Fruit fly (Drosophila melanogaster) whole organism, embryonic: Measurements from ENCODE around the gene fzo.

Source experiments
- ATbp ChIP-seq: fragments of 200-800 bp; sonication (Bioruptor generic); optimal IDR thresholded peaks from 2 replicates; lab custom pipeline; 2017; ENCODE audit warnings: missing biosample characterization, mild to moderate bottlenecking, missing genetic modification characterization, missing genetic modification reagents
- BEAF-32 ChIP-seq: fragments of 200-800 bp; sonication (Bioruptor generic); optimal IDR thresholded peaks from 3 replicates; lab custom pipeline; 2017; ENCODE audit warnings: missing biosample characterization, missing genetic modification characterization, mild to moderate bottlenecking, moderate library complexity, missing genetic modification reagents
- CG14050 ChIP-seq: fragments of 200-800 bp; sonication (Bioruptor generic); IDR thresholded peaks from 3 replicates; pipeline ENCODE4 v1.3.6; 2022; ENCODE audit warnings: missing biosample characterization, missing genetic modification characterization
- CG1529 ChIP-seq: fragments of 200-800 bp; sonication (Bioruptor generic); optimal IDR thresholded peaks from 3 replicates; lab custom pipeline; 2018; ENCODE audit warnings: missing biosample characterization, missing genetic modification characterization
- CG15479 ChIP-seq: fragments of 200-800 bp; sonication (Bioruptor generic); optimal IDR thresholded peaks from 3 replicates; lab custom pipeline; 2019; ENCODE audit warnings: missing biosample characterization, mild to moderate bottlenecking, missing genetic modification characterization, moderate library complexity
- CG15696 ChIP-seq: fragments of 200-800 bp; sonication (Bioruptor generic); optimal IDR thresholded peaks from 2 replicates; lab custom pipeline; 2019; ENCODE audit warnings: missing biosample characterization, mild to moderate bottlenecking, missing genetic modification characterization, moderate library complexity
- CG1647 ChIP-seq: fragments of 200-800 bp; sonication (Bioruptor generic); optimal IDR thresholded peaks from 3 replicates; lab custom pipeline; 2016; ENCODE audit warnings: missing biosample characterization, missing genetic modification characterization
- CG17328 ChIP-seq: fragments of 200-800 bp; sonication (Bioruptor generic); IDR thresholded peaks from 2 replicates; pipeline ENCODE4 v1.3.6; 2022; ENCODE audit warnings: missing biosample characterization, missing genetic modification characterization
- CG17361 ChIP-seq: fragments of 200-800 bp; sonication (Bioruptor generic); IDR thresholded peaks from 3 replicates; pipeline ENCODE4 v1.3.6; 2022; ENCODE audit warnings: missing biosample characterization, missing genetic modification characterization
- CG17568 ChIP-seq: fragments of 200-800 bp; sonication (Bioruptor generic); optimal IDR thresholded peaks from 2 replicates; lab custom pipeline; 2018; ENCODE audit warnings: missing biosample characterization, mild to moderate bottlenecking, missing genetic modification characterization, moderate library complexity
- CG17912 ChIP-seq: fragments of 200-800 bp; sonication (Bioruptor generic); optimal IDR thresholded peaks from 2 replicates; lab custom pipeline; 2018; ENCODE audit warnings: missing biosample characterization, mild to moderate bottlenecking, missing genetic modification characterization
- CG18262 ChIP-seq: fragments of 200-800 bp; optimal IDR thresholded peaks from 3 replicates; lab custom pipeline; 2019; ENCODE audit warnings: missing biosample characterization, mild to moderate bottlenecking, missing genetic modification characterization, moderate library complexity
- CG2129 ChIP-seq: fragments of 200-800 bp; sonication (Bioruptor generic); IDR thresholded peaks from 2 replicates; pipeline ENCODE4 v1.3.6; 2022; ENCODE audit warnings: missing biosample characterization, missing genetic modification characterization; ENCODE audit not compliant: partially characterized antibody
- CG2712 ChIP-seq: fragments of 200-800 bp; optimal IDR thresholded peaks from 3 replicates; lab custom pipeline; 2019; ENCODE audit warnings: missing biosample characterization, mild to moderate bottlenecking, missing genetic modification characterization, moderate library complexity
- CG31224 ChIP-seq: fragments of 200-800 bp; sonication (Bioruptor generic); IDR thresholded peaks from 2 replicates; pipeline ENCODE4 v1.3.6; 2022; ENCODE audit warnings: missing biosample characterization, missing genetic modification characterization
- CG31388 ChIP-seq: fragments of 200-800 bp; sonication (Bioruptor generic); optimal IDR thresholded peaks from 2 replicates; lab custom pipeline; 2016; ENCODE audit warnings: missing biosample characterization, missing genetic modification characterization
- CG3726 ChIP-seq: fragments of 200-800 bp; sonication (Bioruptor generic); IDR thresholded peaks from 3 replicates; pipeline ENCODE4, ENCODE4 v1.3.6; 2022; ENCODE audit warnings: missing biosample characterization, missing genetic modification characterization
- CG4360 ChIP-seq: fragments of 200-800 bp; sonication (Bioruptor generic); IDR thresholded peaks from 2 replicates; pipeline ENCODE4 v1.3.6; 2022; ENCODE audit warnings: missing biosample characterization, missing genetic modification characterization
- CG43689 ChIP-seq: fragments of 200-800 bp; sonication (Bioruptor generic); IDR thresholded peaks from 2 replicates; pipeline ENCODE4 v1.3.6; 2022; ENCODE audit warnings: missing biosample characterization, missing genetic modification characterization
- CG7786 ChIP-seq: fragments of 200-800 bp; sonication (Bioruptor generic); optimal IDR thresholded peaks from 2 replicates; lab custom pipeline; 2016; ENCODE audit warnings: missing biosample characterization, missing genetic modification characterization
- CG8281 ChIP-seq: fragments of 200-800 bp; sonication (Bioruptor generic); optimal IDR thresholded peaks from 2 replicates; lab custom pipeline; 2018; ENCODE audit warnings: missing biosample characterization, mild to moderate bottlenecking, missing genetic modification characterization, moderate library complexity
- CHES-1-like ChIP-seq: fragments of 200-800 bp; sonication (Bioruptor generic); optimal IDR thresholded peaks from 2 replicates; lab custom pipeline; 2016; ENCODE audit warnings: missing biosample characterization, missing genetic modification characterization
- Dbx ChIP-seq: fragments of 200-800 bp; sonication (Bioruptor generic); IDR thresholded peaks from 3 replicates; pipeline ENCODE4 v1.3.6; 2022; ENCODE audit warnings: missing biosample characterization, missing genetic modification characterization
- Ets65A ChIP-seq: fragments of 200-800 bp; sonication (Bioruptor generic); peaks from one replicate; lab custom pipeline; 2016; ENCODE audit warnings: missing biosample characterization, missing genetic modification characterization
- Hr51 ChIP-seq, 2 experiments: fragments of 200-800 bp; sonication (Bioruptor generic); optimal IDR thresholded peaks; 2 replicates in 1 of 2; 3 replicates in 1 of 2; lab custom pipeline; 2016 to 2018; ENCODE audit warnings: missing biosample characterization in 2 of 2, missing genetic modification characterization in 2 of 2, mild to moderate bottlenecking in 1 of 2, moderate library complexity in 1 of 2
- Hsf ChIP-seq: fragments of 200-800 bp; sonication (Bioruptor generic); optimal IDR thresholded peaks from 3 replicates; lab custom pipeline; 2016; ENCODE audit warnings: missing biosample characterization, missing genetic modification characterization
- MESR4 ChIP-seq: fragments of 200-800 bp; sonication (Bioruptor generic); optimal IDR thresholded peaks from 2 replicates; lab custom pipeline; 2018; ENCODE audit warnings: missing biosample characterization, mild to moderate bottlenecking, missing genetic modification characterization, moderate library complexity
- NC2α ChIP-seq: fragments of 200-800 bp; sonication (Bioruptor generic); optimal IDR thresholded peaks from 2 replicates; lab custom pipeline; 2016; ENCODE audit warnings: missing biosample characterization, missing genetic modification characterization
- NFAT ChIP-seq: fragments of 200-800 bp; sonication (Bioruptor generic); IDR thresholded peaks from 2 replicates; pipeline ENCODE4 v1.3.6; 2022; ENCODE audit warnings: missing biosample characterization, missing genetic modification characterization
- Neu2 ChIP-seq: fragments of 200-800 bp; sonication (Bioruptor generic); optimal IDR thresholded peaks from 3 replicates; lab custom pipeline; 2016; ENCODE audit warnings: missing biosample characterization, missing genetic modification characterization, borderline replicate concordance
- NfI ChIP-seq: fragments of 200-800 bp; sonication (Bioruptor generic); optimal IDR thresholded peaks from 3 replicates; lab custom pipeline; 2018; ENCODE audit warnings: missing biosample characterization, mild to moderate bottlenecking, missing genetic modification characterization, moderate library complexity
- Ravus ChIP-seq: fragments of 200-800 bp; sonication (Bioruptor generic); IDR thresholded peaks from 2 replicates; pipeline ENCODE4 v1.3.6; 2022; ENCODE audit warnings: missing biosample characterization, missing genetic modification characterization
- Scr ChIP-seq: fragments of 200-800 bp; sonication (Bioruptor generic); IDR thresholded peaks from 2 replicates; pipeline ENCODE4 v1.3.6; 2022; ENCODE audit warnings: missing biosample characterization, missing genetic modification characterization; ENCODE audit not compliant: partially characterized antibody
- ato ChIP-seq: fragments of 200-800 bp; sonication (Bioruptor generic); IDR thresholded peaks from 2 replicates; pipeline ENCODE4 v1.3.6; 2022; ENCODE audit warnings: missing biosample characterization, missing genetic modification characterization; ENCODE audit not compliant: partially characterized antibody
- az2 ChIP-seq: fragments of 200-800 bp; sonication (Bioruptor generic); optimal IDR thresholded peaks from 3 replicates; lab custom pipeline; 2016; ENCODE audit warnings: missing biosample characterization, missing genetic modification characterization
- da ChIP-seq: fragments of 200-800 bp; sonication (Bioruptor generic); optimal IDR thresholded peaks from 2 replicates; lab custom pipeline; 2016; ENCODE audit warnings: missing biosample characterization, missing genetic modification characterization
- en ChIP-seq: fragments of 200-800 bp; sonication (Bioruptor generic); optimal IDR thresholded peaks from 2 replicates; lab custom pipeline; 2016; ENCODE audit warnings: missing biosample characterization, missing genetic modification characterization
- esg ChIP-seq: fragments of 200-800 bp; sonication (Bioruptor generic); conservative IDR thresholded peaks from 2 replicates; pipeline ENCODE4 v1.3.6; 2022; ENCODE audit warnings: missing biosample characterization, missing genetic modification characterization
- fru ChIP-seq: fragments of >200 bp; optimal IDR thresholded peaks from 2 replicates; lab custom pipeline; 2017
- grau ChIP-seq: fragments of 200-800 bp; optimal IDR thresholded peaks from 3 replicates; lab custom pipeline; 2019; ENCODE audit warnings: missing biosample characterization, mild to moderate bottlenecking, missing genetic modification characterization, moderate library complexity
- inv ChIP-seq: fragments of 200-800 bp; sonication (Bioruptor generic); IDR thresholded peaks from 2 replicates; pipeline ENCODE4 v1.3.6; 2022; ENCODE audit warnings: missing biosample characterization, missing genetic modification characterization; ENCODE audit not compliant: partially characterized antibody
- lbe ChIP-seq: fragments of 200-800 bp; sonication (Bioruptor generic); optimal IDR thresholded peaks from 2 replicates; lab custom pipeline; 2016; ENCODE audit warnings: missing biosample characterization, mild to moderate bottlenecking, missing genetic modification characterization
- otp ChIP-seq: fragments of 200-800 bp; sonication (Bioruptor generic); IDR thresholded peaks from 3 replicates; pipeline ENCODE4, ENCODE4 v1.3.6; 2022; ENCODE audit warnings: missing biosample characterization, missing genetic modification characterization
- sima ChIP-seq: fragments of 200-800 bp; sonication (Bioruptor generic); optimal IDR thresholded peaks from 2 replicates; lab custom pipeline; 2016; ENCODE audit warnings: missing biosample characterization, missing genetic modification characterization
- so ChIP-seq: fragments of 200-800 bp; sonication (Bioruptor generic); IDR thresholded peaks from 3 replicates; pipeline ENCODE4 v1.3.6; 2022; ENCODE audit warnings: missing biosample characterization, missing genetic modification characterization
- sqz ChIP-seq: fragments of 200-800 bp; sonication (Bioruptor generic); optimal IDR thresholded peaks from 3 replicates; lab custom pipeline; 2018; ENCODE audit warnings: missing biosample characterization, mild to moderate bottlenecking, missing genetic modification characterization
- trem ChIP-seq: fragments of 200-800 bp; optimal IDR thresholded peaks from 3 replicates; lab custom pipeline; 2019; ENCODE audit warnings: missing biosample characterization, mild to moderate bottlenecking, missing genetic modification characterization, moderate library complexity
- tx ChIP-seq: fragments of 200-800 bp; sonication (Bioruptor generic); optimal IDR thresholded peaks from 2 replicates; lab custom pipeline; 2016; ENCODE audit warnings: missing biosample characterization, missing genetic modification characterization
- vvl ChIP-seq: fragments of 200-800 bp; sonication (Bioruptor generic); IDR thresholded peaks from 2 replicates; pipeline ENCODE4 v1.3.6; 2022; ENCODE audit warnings: missing biosample characterization, missing genetic modification characterization
- wek ChIP-seq: fragments of 200-800 bp; sonication (Bioruptor generic); optimal IDR thresholded peaks from 3 replicates; lab custom pipeline; 2018; ENCODE audit warnings: missing biosample characterization, mild to moderate bottlenecking, missing genetic modification characterization, moderate library complexity

fzo gene

DNA sequence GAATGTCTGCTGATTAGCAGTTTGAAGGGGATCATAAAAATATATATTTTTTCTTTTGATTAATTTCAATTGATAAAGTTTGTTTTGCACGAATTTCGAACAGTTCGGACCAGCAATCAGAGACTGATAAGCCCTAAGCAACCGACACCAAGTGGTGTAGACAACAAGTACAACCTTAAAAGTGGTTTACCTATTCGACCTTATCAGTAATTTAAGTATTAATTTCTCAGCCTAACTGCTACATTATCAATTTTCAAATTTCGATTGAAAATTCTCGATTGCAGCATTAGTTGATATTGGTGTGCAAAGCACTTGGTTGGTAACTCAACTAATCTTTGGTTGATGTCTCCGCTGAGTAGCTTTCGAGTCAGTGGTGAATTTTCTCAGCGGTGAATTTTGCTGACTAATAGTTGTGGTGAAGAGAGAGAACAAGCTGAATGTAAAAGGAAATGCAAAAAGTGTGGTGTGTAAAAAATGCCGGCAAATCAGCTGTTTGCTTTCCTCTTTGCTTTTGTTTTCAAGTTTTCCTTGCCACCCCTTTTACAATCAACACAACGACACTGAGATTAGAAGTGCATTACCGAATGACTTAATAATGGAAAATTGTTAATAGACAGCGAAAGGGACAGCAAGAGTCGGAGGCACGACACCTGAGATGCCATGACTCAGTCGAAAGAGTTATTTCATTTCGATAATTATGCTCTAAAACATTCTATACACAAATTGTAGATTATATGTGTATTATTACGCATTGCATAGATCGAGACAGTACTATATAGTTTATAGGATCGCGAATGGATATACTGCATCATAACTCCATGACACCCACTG, 11.0 kb upstream of the fzo start (continued):
- TF ChIP-seq CG15479 (no peak), CG8281 (tag; lab: Kevin White, UChicago) (no peak), MESR4 (no peak), CHES-1-like (GFP tag; lab: Kevin White, UChicago) (no peak), wek (GFP tag; lab: Kevin White, UChicago) (no peak), Hr51 (GFP tag; optimal IDR thresholded peaks at IDR 0.05; lab: Kevin White, UChicago) (no peak), ato (GFP tag; lab: Robert Waterston, UW) (no peak), NC2α (GFP tag; lab: Kevin White, UChicago) (no peak), CG2129 (no peak), otp (GFP tag; lab: Robert Waterston, UW) (no peak), CG15696 (tag; lab: Kevin White, UChicago) (no peak), sqz (GFP tag; lab: Kevin White, UChicago) (peak; percentile 95), Scr (GFP tag; lab: Robert Waterston, UW) (0 out of 2 replicates have a peak, but pooled peaks have one; percentile 26), CG4360 (GFP tag; lab: Robert Waterston, UW) (no peak), CG3726 (GFP tag; lab: Robert Waterston, UW) (no peak), ATbp (GFP tag; lab: Kevin White, UChicago) (no peak), vvl (GFP tag; lab: Robert Waterston, UW) (peak; percentile 24; the same call in 1 of the 2 replicates), CG31224 (GFP tag; lab: Robert Waterston, UW) (no peak), CG17912 (no peak), NfI (GFP tag; lab: Kevin White, UChicago) (no peak), inv (GFP tag; lab: Robert Waterston, UW) (no peak), lbe (GFP tag; lab: Kevin White, UChicago) (peak; percentile 30), en (GFP tag; lab: Kevin White, UChicago) (no peak), CG18262 (tag; lab: Kevin White, UChicago) (no peak), tx (GFP tag; lab: Kevin White, UChicago) (no peak), Ets65A (no peak), Ravus (no peak), CG1529 (GFP tag; lab: Kevin White, UChicago) (no peak), CG1647 (GFP tag; lab: Kevin White, UChicago) (no peak), CG17568 (GFP tag; lab: Kevin White, UChicago) (no peak), CG17328 (GFP tag; lab: Robert Waterston, UW) (no peak), CG2712 (tag; lab: Kevin White, UChicago) (peak; percentile 24), Hsf (GFP tag; lab: Kevin White, UChicago) (no peak), grau (peak; percentile 15), BEAF-32 (GFP tag; lab: Kevin White, UChicago) (peak; percentile 35), CG43689 (no peak), CG7786 (GFP tag; lab: Kevin White, UChicago) (no peak), CG31388 (no peak), az2 (GFP tag; lab: Kevin White, UChicago) (no peak), sima (GFP tag; lab: Kevin White, UChicago) (no peak), so (no peak), esg (GFP tag; lab: Robert Waterston, UW) (no peak), CG14050 (GFP tag; lab: Robert Waterston, UW) (no peak), CG17361 (GFP tag; lab: Robert Waterston, UW) (no peak), fru (lab: Kevin White, UChicago) (no peak), trem (tag; lab: Kevin White, UChicago) (peak; percentile 65), da (GFP tag; lab: Kevin White, UChicago) (no peak), Dbx (GFP tag; lab: Robert Waterston, UW) (peak; percentile 40; the same call in 1 of the 3 replicates), Neu2 (GFP tag; lab: Kevin White, UChicago) (no peak), NFAT (GFP tag; lab: Robert Waterston, UW) (no peak)
